Worm (Caenorhabditis elegans): ENCODE data around the gene str-81.

str-81 gene

ce11 chrV:19189963-19190597 is 60.8 kb downstream of the str-81 start, which contains the start of the genes Y39B6A.3 and pph-5:
Gene Y39B6A.3, minus strand, starts transcription at chrV:19190013.
Gene pph-5, plus strand, starts transcription at chrV:19190547.
- TF ChIP-seq snpc-3.4 (tag; optimal IDR thresholded peaks at IDR 0.05) = peak; percentile 25
- TF ChIP-seq attf-3 (GFP tag; conservative IDR thresholded peaks at IDR 0.05) = peak; percentile 98
- TF ChIP-seq athp-1 (tag; optimal IDR thresholded peaks at IDR 0.05) = no peak
- TF ChIP-seq nhr-27 (tag; optimal IDR thresholded peaks at IDR 0.05) = no peak
- no peak for TF ChIP-seq snpc-4 (GFP tag; optimal IDR thresholded peaks at IDR 0.05)
- peak in 1 of 4 experiments; percentile 36 for TF ChIP-seq snpc-4 (tag; optimal IDR thresholded peaks at IDR 0.05)
- peak; percentile 36 for TF ChIP-seq lin-40 (tag; optimal IDR thresholded peaks at IDR 0.05)
- TF ChIP-seq K11D2.4 (GFP tag; IDR thresholded peaks at IDR 0.05) = 0 out of 2 replicates have a peak, but pooled peaks have one; percentile 38
- TF ChIP-seq attf-5 (GFP tag; optimal IDR thresholded peaks at IDR 0.05) = peak; percentile 69
- TF ChIP-seq K12H6.12 (tag; optimal IDR thresholded peaks at IDR 0.05) = peak; percentile 31
- no peak for TF ChIP-seq cebp-1 (GFP tag; IDR thresholded peaks at IDR 0.05)
- TF ChIP-seq cebp-1 (tag; optimal IDR thresholded peaks at IDR 0.05) = peak; percentile 2

ce11 chrV:19181684-19182083 is 69.2 kb downstream of the str-81 start:
- TF ChIP-seq nhr-120 (GFP tag; IDR thresholded peaks at IDR 0.05) (no peak), zfh-2 (GFP tag; conservative IDR thresholded peaks at IDR 0.05) (no peak), B0035.1 (tag; optimal IDR thresholded peaks at IDR 0.05) (no peak), rec-8 (tag; optimal IDR thresholded peaks at IDR 0.05) (no peak), nhr-179 (tag; optimal IDR thresholded peaks at IDR 0.05) (no peak)

ce11 chrV:19178896-19179295 is 72.0 kb downstream of the str-81 start:
- TF ChIP-seq nfyb-1 (GFP tag; IDR thresholded peaks at IDR 0.05) (no peak), rpc-1 (optimal IDR thresholded peaks at IDR 0.05) (no peak), rpc-1 (tag; optimal IDR thresholded peaks at IDR 0.05) (no peak), hmg-1.2 (GFP tag; IDR thresholded peaks at IDR 0.05) (no peak), tbx-9 (tag; optimal IDR thresholded peaks at IDR 0.05; ENCODE audit: borderline replicate concordance) (no peak), atf-7 (tag; optimal IDR thresholded peaks at IDR 0.05) (no peak), ztf-3 (GFP tag; optimal IDR thresholded peaks at IDR 0.05) (no peak), chd-7 (tag; optimal IDR thresholded peaks at IDR 0.05) (no peak), F39B2.1 (GFP tag; IDR thresholded peaks at IDR 0.05) (no peak), C17E4.6 (GFP tag; IDR thresholded peaks at IDR 0.05) (no peak), D2030.7 (GFP tag; IDR thresholded peaks at IDR 0.05) (no peak), athp-1 (tag; optimal IDR thresholded peaks at IDR 0.05) (no peak), somi-1 (GFP tag; optimal IDR thresholded peaks at IDR 0.05) (no peak), ceh-27 (GFP tag; optimal IDR thresholded peaks at IDR 0.05) (no peak), Y53F4B.3 (GFP tag; IDR thresholded peaks at IDR 0.05) (no peak), Y56A3A.18 (GFP tag; IDR thresholded peaks at IDR 0.05) (no peak), B0035.1 (tag; optimal IDR thresholded peaks at IDR 0.05) (no peak), Y79H2A.3 (GFP tag; conservative IDR thresholded peaks at IDR 0.05) (no peak), hrde-1 (tag; optimal IDR thresholded peaks at IDR 0.05; ENCODE audit: borderline replicate concordance) (no peak), hsf-1 (GFP tag; IDR thresholded peaks at IDR 0.05) (no peak)
